Worm (Caenorhabditis elegans) whole organism, late embryonic: ENCODE measurements around the gene fbxa-224.

Source experiments
- che-1 ChIP-seq: sonication (generic microtip); optimal IDR thresholded peaks from 2 replicates; lab custom pipeline; 2016; ENCODE audit warnings: mild to moderate bottlenecking, missing genetic modification characterization, missing compliant biosample characterization
- nhr-11 ChIP-seq: fragments of 150-350 bp; optimal IDR thresholded peaks from 2 replicates; lab custom pipeline; 2014; ENCODE audit warnings: missing biosample characterization, missing genetic modification characterization
- pag-3 ChIP-seq: sonication (generic microtip); optimal IDR thresholded peaks from 2 replicates; lab custom pipeline; 2016; ENCODE audit warnings: missing compliant biosample characterization, missing genetic modification characterization, borderline replicate concordance

- TF ChIP-seq che-1 (tag; lab: Kevin White, UChicago) (no peak), nhr-11 (tag; lab: Kevin White, UChicago) (no peak), pag-3 (tag; lab: Kevin White, UChicago) (no peak)
Measured at ce11 chrII:7583555-7583954, 35.6 kb upstream of the fbxa-224 start, which contains the start of gene mks-3.
